Worm (Caenorhabditis elegans): ENCODE results near the gene Y57G11C.52.

The Y57G11C.52 gene

DNA sequence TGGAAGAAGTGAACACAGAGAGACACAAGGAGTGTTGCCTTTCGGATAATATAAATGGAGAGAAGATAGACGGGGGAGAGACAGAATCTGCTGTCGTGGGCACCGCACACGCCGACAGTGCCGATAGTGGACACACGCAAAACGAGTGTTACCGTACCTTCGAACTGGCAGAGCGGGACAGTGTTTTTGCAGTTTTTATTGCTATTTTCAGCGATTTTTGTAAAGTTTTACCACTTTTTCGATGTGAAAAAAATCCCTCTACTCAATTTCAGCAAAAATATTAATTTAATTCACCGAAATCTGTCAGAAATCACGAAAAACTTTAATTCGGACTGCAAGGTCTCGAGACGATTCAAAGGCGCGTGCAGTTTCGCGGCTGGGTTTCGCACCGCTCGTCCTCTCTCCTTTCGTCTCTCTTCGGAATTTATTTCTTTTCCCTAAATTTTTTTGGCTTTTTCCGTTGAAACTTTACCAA, 28.9 kb upstream of the Y57G11C.52 start, which contains the start of gene sec-61.A (continued):
- peak; percentile 70 for TF ChIP-seq lin-54 (GFP tag; optimal IDR thresholded peaks at IDR 0.05)
- no peak for TF ChIP-seq chd-7 (tag; optimal IDR thresholded peaks at IDR 0.05)
- TF ChIP-seq madf-10 (tag; optimal IDR thresholded peaks at IDR 0.05) = peak; percentile 46
- no peak for TF ChIP-seq zim-3 (tag; optimal IDR thresholded peaks at IDR 0.05)
- TF ChIP-seq madf-8 (GFP tag; conservative IDR thresholded peaks at IDR 0.05) = no peak
- no peak for TF ChIP-seq tbx-9 (tag; optimal IDR thresholded peaks at IDR 0.05; ENCODE audit: borderline replicate concordance)
- TF ChIP-seq F52B5.7 (tag; optimal IDR thresholded peaks at IDR 0.05) = no peak
- TF ChIP-seq nhr-80 (tag; optimal IDR thresholded peaks at IDR 0.05) = peak; percentile 89
- TF ChIP-seq dox-1 (GFP tag; IDR thresholded peaks at IDR 0.05) = peak; percentile 92
- TF ChIP-seq ztf-22 (GFP tag; optimal IDR thresholded peaks at IDR 0.05) = no peak
- peak in 1 of 3 experiments; percentile 24 for TF ChIP-seq lin-35 (GFP tag; optimal IDR thresholded peaks at IDR 0.05)
- no peak for TF ChIP-seq nfya-2 (GFP tag; IDR thresholded peaks at IDR 0.05)
- TF ChIP-seq attf-5 (GFP tag; optimal IDR thresholded peaks at IDR 0.05) = peak; percentile 74
- TF ChIP-seq repo-1 (tag; optimal IDR thresholded peaks at IDR 0.05) = peak; percentile 43
- TF ChIP-seq B0035.1 (tag; optimal IDR thresholded peaks at IDR 0.05) = no peak
- no peak for TF ChIP-seq lag-1 (GFP tag; IDR thresholded peaks at IDR 0.05)
- 0 out of 2 replicates have a peak, but pooled peaks have one; percentile 27 for TF ChIP-seq B0336.3 (GFP tag; IDR thresholded peaks at IDR 0.05)
- no peak for TF ChIP-seq bed-2 (GFP tag; IDR thresholded peaks at IDR 0.05)
- TF ChIP-seq ztf-26 (tag; optimal IDR thresholded peaks at IDR 0.05) = peak; percentile 20
- 0 out of 2 replicates have a peak, but pooled peaks have one; percentile 38 for TF ChIP-seq Y67H2A.10 (GFP tag; conservative IDR thresholded peaks at IDR 0.05)
- no peak for TF ChIP-seq snpc-1.1 (tag; optimal IDR thresholded peaks at IDR 0.05; ENCODE audit: insufficient read depth)
- TF ChIP-seq ama-1 (optimal IDR thresholded peaks at IDR 0.05) = no peak
- no peak for TF ChIP-seq ama-1 (GFP tag; optimal IDR thresholded peaks at IDR 0.05)
- TF ChIP-seq Y95B8A.8 (GFP tag; IDR thresholded peaks at IDR 0.05) = no peak
- TF ChIP-seq pha-4 (tag; optimal IDR thresholded peaks at IDR 0.05) = no peak
- no peak for TF ChIP-seq hrde-1 (tag; optimal IDR thresholded peaks at IDR 0.05; ENCODE audit: borderline replicate concordance)
- TF ChIP-seq hmg-1.2 (GFP tag; IDR thresholded peaks at IDR 0.05) = peak; percentile 50
- no peak for TF ChIP-seq F57A8.1 (GFP tag; optimal IDR thresholded peaks at IDR 0.05)
- TF ChIP-seq sea-2 (GFP tag; IDR thresholded peaks at IDR 0.05) = no peak
- TF ChIP-seq egrh-3 (GFP tag; IDR thresholded peaks at IDR 0.05) = 0 out of 2 replicates have a peak, but pooled peaks have one; percentile 8
- peak; percentile 27 for TF ChIP-seq snpc-3.4 (tag; optimal IDR thresholded peaks at IDR 0.05)
- TF ChIP-seq fkh-3 (tag; optimal IDR thresholded peaks at IDR 0.05) = no peak
- TF ChIP-seq ztf-3 (GFP tag; optimal IDR thresholded peaks at IDR 0.05) = no peak
- peak; percentile 72; the same call in 1 of the 2 replicates for TF ChIP-seq ekl-4 (GFP tag; IDR thresholded peaks at IDR 0.05)
- no peak for TF ChIP-seq nhr-179 (tag; optimal IDR thresholded peaks at IDR 0.05)
- TF ChIP-seq efl-1 (GFP tag; optimal IDR thresholded peaks at IDR 0.05) = peak; percentile 35
- TF ChIP-seq sptf-2 (GFP tag; optimal IDR thresholded peaks at IDR 0.05) = no peak
- no peak for TF ChIP-seq egl-18 (GFP tag; IDR thresholded peaks at IDR 0.05)
- no peak for TF ChIP-seq gei-17 (GFP tag; optimal IDR thresholded peaks at IDR 0.05)
- TF ChIP-seq rcor-1 (GFP tag; IDR thresholded peaks at IDR 0.05) = peak; percentile 13; the same call in 1 of the 2 replicates
- no peak for TF ChIP-seq nhr-27 (tag; optimal IDR thresholded peaks at IDR 0.05)
- TF ChIP-seq nfyb-1 (GFP tag; IDR thresholded peaks at IDR 0.05) = peak; percentile 83
- TF ChIP-seq lin-26 (GFP tag; IDR thresholded peaks at IDR 0.05) = no peak
- TF ChIP-seq mel-28 (tag; optimal IDR thresholded peaks at IDR 0.05; ENCODE audit: borderline replicate concordance) = no peak
- no peak for TF ChIP-seq hsf-1 (GFP tag; IDR thresholded peaks at IDR 0.05)
- TF ChIP-seq D2030.7 (GFP tag; IDR thresholded peaks at IDR 0.05) = no peak; the same call in 1 of the 2 replicates
- peak; percentile 86 for TF ChIP-seq lin-40 (tag; optimal IDR thresholded peaks at IDR 0.05)
- TF ChIP-seq ceh-58 (GFP tag; IDR thresholded peaks at IDR 0.05) = no peak
- TF ChIP-seq atf-7 (tag; optimal IDR thresholded peaks at IDR 0.05) = peak; percentile 45

Measured in whole organism, young adult.